Worm (Caenorhabditis elegans) whole organism, L2 larva: ENCODE measurements around the gene srbc-31.

ENCODE experiments used
- alr-1 ChIP-seq: fragments of 150-350 bp; optimal IDR thresholded peaks from 2 replicates; lab custom pipeline; 2014; ENCODE audit warnings: missing biosample characterization, missing genetic modification characterization
- ceh-82 ChIP-seq: fragments of 150-350 bp; optimal IDR thresholded peaks from 2 replicates; lab custom pipeline; 2014; ENCODE audit warnings: missing biosample characterization, missing genetic modification characterization
- egl-27 ChIP-seq: sonication (generic microtip); optimal IDR thresholded peaks from 3 replicates; lab custom pipeline; 2017; ENCODE audit warnings: missing biosample characterization, missing genetic modification reagents, missing genetic modification characterization
- lsy-2 ChIP-seq, 2 experiments: fragments of 150-350 bp in 1 of 2; sonication (generic microtip) in 1 of 2; optimal IDR thresholded peaks; 2 replicates each; lab custom pipeline; 2014 to 2017; ENCODE audit warnings: missing biosample characterization in 2 of 2, missing genetic modification characterization in 2 of 2
- nhr-10 ChIP-seq: sonication (generic microtip); optimal IDR thresholded peaks from 2 replicates; lab custom pipeline; 2017; ENCODE audit warnings: missing biosample characterization, missing genetic modification characterization
- nhr-11 ChIP-seq: fragments of 150-350 bp; optimal IDR thresholded peaks from 2 replicates; lab custom pipeline; 2014; ENCODE audit warnings: missing biosample characterization, missing genetic modification characterization
- nhr-12 ChIP-seq: fragments of 150-350 bp; optimal IDR thresholded peaks from 2 replicates; lab custom pipeline; 2014; ENCODE audit warnings: missing biosample characterization, missing genetic modification characterization
- nhr-21 ChIP-seq: fragments of 150-350 bp; optimal IDR thresholded peaks from 2 replicates; lab custom pipeline; 2014; ENCODE audit warnings: missing biosample characterization, missing genetic modification characterization
- skn-1 ChIP-seq: sonication (generic microtip); optimal IDR thresholded peaks from 2 replicates; lab custom pipeline; 2017; ENCODE audit warnings: missing biosample characterization, missing genetic modification characterization
- snpc-4 ChIP-seq: fragments of 150-350 bp; optimal IDR thresholded peaks from 2 replicates; lab custom pipeline; 2014; ENCODE audit warnings: missing biosample characterization, missing genetic modification characterization
- unc-62 ChIP-seq: fragments of 150-350 bp; optimal IDR thresholded peaks from 2 replicates; lab custom pipeline; 2014; ENCODE audit warnings: missing biosample characterization, missing genetic modification reagents, missing genetic modification characterization
- ztf-1 ChIP-seq: fragments of 200-800 bp; sonication (Bioruptor generic); conservative IDR thresholded peaks from 2 replicates; pipeline ENCODE4 v1.3.6; 2022; ENCODE audit warnings: missing genetic modification characterization, missing compliant biosample characterization
- ztf-11 ChIP-seq: sonication (generic microtip); optimal IDR thresholded peaks from 2 replicates; lab custom pipeline; 2017; ENCODE audit warnings: missing biosample characterization, missing genetic modification characterization

DNA sequence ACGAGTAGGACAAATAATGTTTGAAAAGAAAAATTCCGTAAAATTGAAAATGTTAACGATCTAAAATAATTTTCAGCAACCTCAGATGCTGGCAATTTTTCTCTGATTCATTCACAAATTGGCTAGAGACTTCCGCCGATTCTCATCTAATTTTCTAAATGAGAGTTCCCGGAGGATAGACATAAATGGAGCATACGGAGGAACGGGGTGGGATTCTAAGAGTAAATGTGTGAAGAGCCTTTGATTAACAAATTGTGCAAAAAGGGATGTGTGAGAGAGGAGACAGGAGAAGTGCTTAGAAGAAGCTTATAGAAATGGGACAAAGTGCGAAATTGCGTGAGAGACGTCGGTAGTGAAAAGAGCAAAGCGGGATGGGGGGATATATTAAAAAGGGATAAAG, 25.8 kb downstream of the srbc-31 start:
- no peak for TF ChIP-seq nhr-10 (tag; lab: Kevin White, UChicago)
- TF ChIP-seq snpc-4: no peak
- no peak for TF ChIP-seq nhr-11 (tag; lab: Kevin White, UChicago)
- no peak for TF ChIP-seq unc-62 (GFP tag; lab: Kevin White, UChicago)
- TF ChIP-seq alr-1 (tag; lab: Kevin White, UChicago): no peak
- TF ChIP-seq ceh-82 (tag; lab: Kevin White, UChicago): no peak
- no peak for TF ChIP-seq nhr-21 (tag; lab: Kevin White, UChicago)
- TF ChIP-seq ztf-1 (GFP tag; lab: Robert Waterston, UW): no peak
- TF ChIP-seq egl-27 (tag; lab: Kevin White, UChicago): no peak
- no peak for TF ChIP-seq ztf-11 (tag; lab: Kevin White, UChicago)
- no peak for TF ChIP-seq nhr-12
- no peak for TF ChIP-seq lsy-2 (tag; optimal IDR thresholded peaks at IDR 0.05; lab: Kevin White, UChicago)
- TF ChIP-seq skn-1: no peak
